Worm (Caenorhabditis elegans) whole organism, early embryonic: ENCODE data around the gene cyp-25A3.

Experiments
- aly-1 ChIP-seq: sonication (generic microtip); optimal IDR thresholded peaks from 2 replicates; lab custom pipeline; 2016; ENCODE audit warnings: missing genetic modification characterization, missing compliant biosample characterization
- ama-1 ChIP-seq: fragments of 150-350 bp; optimal IDR thresholded peaks from 2 replicates; lab custom pipeline; 2014
- ceh-36 ChIP-seq: sonication (generic microtip); optimal IDR thresholded peaks from 2 replicates; lab custom pipeline; 2016; ENCODE audit warnings: missing genetic modification characterization, inconsistent platforms, missing compliant biosample characterization
- ets-7 ChIP-seq: sonication (generic microtip); optimal IDR thresholded peaks from 2 replicates; lab custom pipeline; 2016; ENCODE audit warnings: missing genotype, missing genetic modification characterization, missing compliant biosample characterization
- hmbx-1 ChIP-seq: sonication (generic microtip); optimal IDR thresholded peaks from 2 replicates; lab custom pipeline; 2016; ENCODE audit warnings: mild to moderate bottlenecking, missing genetic modification characterization, missing compliant biosample characterization
- hnd-1 ChIP-seq: sonication (generic microtip); optimal IDR thresholded peaks from 2 replicates; lab custom pipeline; 2016; ENCODE audit warnings: missing genetic modification characterization, missing compliant biosample characterization
- scrt-1 ChIP-seq: fragments of 200-800 bp; sonication (Bioruptor generic); IDR thresholded peaks from 2 replicates; pipeline ENCODE4 v1.3.6; 2022; ENCODE audit warnings: missing genetic modification characterization, missing compliant biosample characterization
- sea-1 ChIP-seq: fragments of 200-800 bp; sonication (Bioruptor generic); conservative IDR thresholded peaks from 2 replicates; pipeline ENCODE4 v1.3.6; 2022; ENCODE audit warnings: missing genetic modification characterization, missing compliant biosample characterization
- tbx-37 ChIP-seq: fragments of 200-800 bp; sonication (Bioruptor generic); conservative IDR thresholded peaks from 2 replicates; pipeline ENCODE4 v1.3.6; 2022; ENCODE audit warnings: missing genetic modification reagents, missing genetic modification characterization, missing compliant biosample characterization

- TF ChIP-seq sea-1: no peak
- TF ChIP-seq ama-1 (lab: Kevin White, UChicago): no peak
- no peak for TF ChIP-seq aly-1 (tag; lab: Kevin White, UChicago)
- TF ChIP-seq scrt-1 (GFP tag; lab: Robert Waterston, UW): no peak
- no peak for TF ChIP-seq ets-7 (tag; lab: Kevin White, UChicago)
- no peak for TF ChIP-seq hnd-1 (tag; lab: Kevin White, UChicago)
- no peak for TF ChIP-seq hmbx-1 (tag; lab: Kevin White, UChicago)
- no peak for TF ChIP-seq tbx-37 (GFP tag; lab: Robert Waterston, UW)
- TF ChIP-seq ceh-36 (tag; lab: Kevin White, UChicago): no peak
Observed at ce11 chrIII:3871763-3872486, 32.4 kb upstream of the cyp-25A3 start.
